Worm (Caenorhabditis elegans) whole organism, late embryonic: ENCODE results near the gene grd-13.

Experiments used
- K02D7.2 ChIP-seq: sonication (generic microtip); optimal IDR thresholded peaks from 2 replicates; lab custom pipeline; 2017; ENCODE audit warnings: mild to moderate bottlenecking, missing genetic modification characterization, missing compliant biosample characterization
- Y22D7AL.16 ChIP-seq: sonication (generic microtip); optimal IDR thresholded peaks from 2 replicates; lab custom pipeline; 2016; ENCODE audit warnings: missing genetic modification characterization, missing compliant biosample characterization
- gmeb-2 ChIP-seq: sonication (generic microtip); optimal IDR thresholded peaks from 2 replicates; lab custom pipeline; 2016; ENCODE audit warnings: missing genetic modification characterization, inconsistent platforms, missing compliant biosample characterization
- lin-11 ChIP-seq: fragments of 200-800 bp; sonication (Bioruptor generic); optimal IDR thresholded peaks from 2 replicates; lab custom pipeline; 2018; ENCODE audit warnings: mild to moderate bottlenecking, missing genetic modification characterization, missing compliant biosample characterization
- syd-9 ChIP-seq: sonication (generic microtip); optimal IDR thresholded peaks from 2 replicates; lab custom pipeline; 2016; ENCODE audit warnings: mild to moderate bottlenecking, missing genetic modification characterization, moderate library complexity, missing compliant biosample characterization

DNA sequence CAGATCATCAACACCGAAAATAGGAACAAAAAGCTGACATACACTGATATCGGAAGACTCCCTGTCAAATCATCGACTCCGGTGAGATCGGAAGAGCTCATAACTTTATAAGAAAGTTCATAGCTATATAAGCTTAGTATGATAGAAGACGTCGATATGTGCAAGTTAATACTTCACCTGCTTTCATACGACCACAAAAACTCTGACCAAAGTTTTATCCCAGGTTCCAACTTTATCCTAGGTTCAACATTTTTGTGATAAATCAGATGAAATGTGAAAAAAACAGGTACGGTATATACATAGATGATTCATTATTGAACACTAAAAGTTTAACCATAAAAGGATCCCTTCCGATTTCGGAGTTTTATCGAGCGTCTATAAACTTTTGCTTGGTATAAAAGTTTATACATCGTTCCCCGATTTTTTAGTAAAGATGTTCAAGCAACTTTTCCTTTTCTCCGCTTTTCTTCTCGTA lies 40.8 kb downstream of the grd-13 start, which contains the start of the genes srz-70 and C09G12.5:
- TF ChIP-seq lin-11 (tag; lab: Kevin White, UChicago) (no peak), gmeb-2 (tag; lab: Kevin White, UChicago) (no peak), syd-9 (tag; lab: Kevin White, UChicago) (no peak), Y22D7AL.16 (no peak), K02D7.2 (tag; lab: Kevin White, UChicago) (no peak)
